Fruit fly (Drosophila melanogaster): ENCODE results near the gene can.

DNA sequence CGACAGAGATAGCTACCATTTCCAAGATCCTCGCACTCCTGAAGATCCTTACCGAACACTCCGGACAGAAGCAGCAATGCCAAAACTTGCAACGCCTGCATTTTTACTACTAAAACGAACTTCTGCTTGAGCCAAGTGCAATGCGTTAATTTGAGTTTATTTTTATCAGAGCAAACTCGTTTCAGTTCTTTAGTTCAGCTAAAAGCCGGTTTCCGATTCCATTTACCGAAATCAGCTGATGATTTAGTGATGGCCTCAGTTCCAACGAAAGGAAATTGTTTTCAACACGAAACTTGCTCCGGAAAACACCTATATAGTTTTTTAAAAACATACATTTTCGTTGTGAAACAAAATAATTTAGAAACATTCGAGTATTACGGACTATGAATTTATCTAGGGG lies 46.8 kb downstream of the can start, which contains the start of gene CG32055:
- TF ChIP-seq pan (optimal IDR thresholded peaks at IDR 0.05), result no peak
- TF ChIP-seq usp (GFP tag; optimal IDR thresholded peaks at IDR 0.05), result no peak
